Fruit fly (Drosophila melanogaster): ENCODE data around the gene Mur89F.

The Mur89F gene

dm6 chr3R:17110880-17111726 lies 90.8 kb downstream of the Mur89F start:
- TF ChIP-seq ttk (optimal IDR thresholded peaks at IDR 0.05): no peak
- no peak for TF ChIP-seq insv (optimal IDR thresholded peaks at IDR 0.05)
- TF ChIP-seq Myc (optimal IDR thresholded peaks at IDR 0.05): no peak
- TF ChIP-seq Sin3A (optimal IDR thresholded peaks at IDR 0.05): no peak
- TF ChIP-seq h (optimal IDR thresholded peaks at IDR 0.05): no peak
- TF ChIP-seq psq (optimal IDR thresholded peaks at IDR 0.05): no peak

- TF ChIP-seq h (optimal IDR thresholded peaks at IDR 0.05) (no peak), Sin3A (optimal IDR thresholded peaks at IDR 0.05) (no peak), ttk (optimal IDR thresholded peaks at IDR 0.05) (no peak), Myc (optimal IDR thresholded peaks at IDR 0.05) (no peak), insv (optimal IDR thresholded peaks at IDR 0.05) (no peak), psq (optimal IDR thresholded peaks at IDR 0.05) (no peak)
These were observed 93.0 kb downstream of the Mur89F start for dm6 chr3R:17108881-17109280.

Measured in Kc167 (cell line).